Fruit fly (Drosophila melanogaster): ENCODE measurements around the gene CG5078.

CG5078 gene

DNA sequence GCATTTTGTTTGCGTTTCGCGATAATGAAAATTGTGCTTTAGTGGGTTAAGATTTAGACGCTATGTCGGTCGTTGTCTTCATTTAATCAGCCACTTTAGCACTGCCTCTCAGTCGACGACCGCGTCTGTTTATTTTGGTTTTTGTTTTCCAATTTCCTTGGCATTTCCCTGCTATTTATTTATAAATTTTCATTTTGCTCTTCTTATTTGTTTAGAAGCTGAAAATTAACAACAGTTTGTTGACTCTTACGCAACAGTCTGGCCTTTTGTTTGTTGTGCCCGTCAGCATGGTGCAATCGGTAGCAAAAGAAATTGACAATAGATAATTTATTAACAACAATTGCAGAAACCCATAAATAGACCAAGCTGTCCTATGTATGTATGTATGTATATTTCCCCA, 1.7 kb downstream of the CG5078 start (continued):
- no peak for TF ChIP-seq HmgD (GFP tag; optimal IDR thresholded peaks at IDR 0.05)
- no peak for TF ChIP-seq CG11696 (GFP tag; IDR thresholded peaks at IDR 0.05)
- peak; percentile 38 for TF ChIP-seq CG3407 (GFP tag; optimal IDR thresholded peaks at IDR 0.05)
- TF ChIP-seq Usf (GFP tag; optimal IDR thresholded peaks at IDR 0.05) = no peak
- no peak for TF ChIP-seq jing (GFP tag; optimal IDR thresholded peaks at IDR 0.05)
- no peak for TF ChIP-seq CG4820 (GFP tag; optimal IDR thresholded peaks at IDR 0.05)
- TF ChIP-seq lbe (GFP tag; optimal IDR thresholded peaks at IDR 0.05) = no peak
- TF ChIP-seq dpn (GFP tag; optimal IDR thresholded peaks at IDR 0.05) = no peak
- TF ChIP-seq CG3726 (GFP tag; IDR thresholded peaks at IDR 0.05) = no peak
- TF ChIP-seq CG32532 (GFP tag; IDR thresholded peaks at IDR 0.05) = no peak
- TF ChIP-seq MBD-R2 (GFP tag; IDR thresholded peaks at IDR 0.05) = no peak; the same call in 1 of the 2 replicates
- no peak for TF ChIP-seq CG17912 (GFP tag; optimal IDR thresholded peaks at IDR 0.05)
- peak; percentile 39 for TF ChIP-seq CG17359 (tag; optimal IDR thresholded peaks at IDR 0.05)
- peak; percentile 28 for TF ChIP-seq CG1233 (GFP tag; optimal IDR thresholded peaks at IDR 0.05)
- no peak for TF ChIP-seq CG43689 (GFP tag; IDR thresholded peaks at IDR 0.05)
- peak; percentile 21 for TF ChIP-seq CG33213 (GFP tag; optimal IDR thresholded peaks at IDR 0.05)
- no peak for TF ChIP-seq chn (GFP tag; optimal IDR thresholded peaks at IDR 0.05)
- TF ChIP-seq CG10979 (tag; optimal IDR thresholded peaks at IDR 0.05) = peak; percentile 8
- TF ChIP-seq CG10274 (GFP tag; optimal IDR thresholded peaks at IDR 0.05) = no peak
- no peak for TF ChIP-seq Neu2 (GFP tag; optimal IDR thresholded peaks at IDR 0.05; ENCODE audit: borderline replicate concordance)
- TF ChIP-seq Aef1 (GFP tag; IDR thresholded peaks at IDR 0.05) = no peak
- TF ChIP-seq CG10543 (GFP tag; optimal IDR thresholded peaks at IDR 0.05) = no peak
- TF ChIP-seq tup (GFP tag; optimal IDR thresholded peaks at IDR 0.05) = no peak
- no peak for TF ChIP-seq CG8281 (tag; optimal IDR thresholded peaks at IDR 0.05)
- no peak for TF ChIP-seq Optix (GFP tag; IDR thresholded peaks at IDR 0.05)
- no peak for TF ChIP-seq bcd (GFP tag; optimal IDR thresholded peaks at IDR 0.05)
- TF ChIP-seq insv (GFP tag; optimal IDR thresholded peaks at IDR 0.05) = no peak
- no peak for TF ChIP-seq CG18011 (GFP tag; optimal IDR thresholded peaks at IDR 0.05)
- no peak for TF ChIP-seq crol (GFP tag; IDR thresholded peaks at IDR 0.05)
- no peak for TF ChIP-seq chinmo (GFP tag; IDR thresholded peaks at IDR 0.05; ENCODE audit: partially characterized antibody)
- no peak for TF ChIP-seq CG12659 (GFP tag; optimal IDR thresholded peaks at IDR 0.05)
- TF ChIP-seq B-H2 (GFP tag; optimal IDR thresholded peaks at IDR 0.05) = no peak
- no peak for TF ChIP-seq CG15269 (tag; optimal IDR thresholded peaks at IDR 0.05)
- TF ChIP-seq onecut (GFP tag; IDR thresholded peaks at IDR 0.05) = peak; percentile 3; the same call in 1 of the 2 replicates
- TF ChIP-seq D19A (tag; optimal IDR thresholded peaks at IDR 0.05) = no peak
- no peak for TF ChIP-seq yki (optimal IDR thresholded peaks at IDR 0.05)
- TF ChIP-seq wek (GFP tag; optimal IDR thresholded peaks at IDR 0.05) = no peak
- no peak for TF ChIP-seq tx (GFP tag; optimal IDR thresholded peaks at IDR 0.05)
- TF ChIP-seq ewg (GFP tag; optimal IDR thresholded peaks at IDR 0.05) = no peak
- no peak for TF ChIP-seq CoRest (tag; optimal IDR thresholded peaks at IDR 0.05)
- TF ChIP-seq Max (GFP tag; optimal IDR thresholded peaks at IDR 0.05) = no peak
- TF ChIP-seq ato (GFP tag; IDR thresholded peaks at IDR 0.05; ENCODE audit: partially characterized antibody) = no peak
- TF ChIP-seq scrt (GFP tag; optimal IDR thresholded peaks at IDR 0.05) = no peak
- TF ChIP-seq CG6175 (GFP tag; IDR thresholded peaks at IDR 0.05) = no peak
- no peak for TF ChIP-seq CG4404 (GFP tag; IDR thresholded peaks at IDR 0.05)
- no peak for TF ChIP-seq pfk (GFP tag; optimal IDR thresholded peaks at IDR 0.05)
- no peak for TF ChIP-seq gfzf (GFP tag; optimal IDR thresholded peaks at IDR 0.05)
- no peak for TF ChIP-seq NfI (GFP tag; optimal IDR thresholded peaks at IDR 0.05)
- TF ChIP-seq otp (GFP tag; IDR thresholded peaks at IDR 0.05) = 0 out of 3 replicates have a peak, but pooled peaks have one; percentile 28
- 0 out of 3 replicates have a peak, but pooled peaks have one; percentile 40 for TF ChIP-seq Dbx (GFP tag; IDR thresholded peaks at IDR 0.05)
- TF ChIP-seq vfl (GFP tag; optimal IDR thresholded peaks at IDR 0.05) = no peak
